Worm (Caenorhabditis elegans): Measurements from ENCODE around the gene T04F8.7.

DNA sequence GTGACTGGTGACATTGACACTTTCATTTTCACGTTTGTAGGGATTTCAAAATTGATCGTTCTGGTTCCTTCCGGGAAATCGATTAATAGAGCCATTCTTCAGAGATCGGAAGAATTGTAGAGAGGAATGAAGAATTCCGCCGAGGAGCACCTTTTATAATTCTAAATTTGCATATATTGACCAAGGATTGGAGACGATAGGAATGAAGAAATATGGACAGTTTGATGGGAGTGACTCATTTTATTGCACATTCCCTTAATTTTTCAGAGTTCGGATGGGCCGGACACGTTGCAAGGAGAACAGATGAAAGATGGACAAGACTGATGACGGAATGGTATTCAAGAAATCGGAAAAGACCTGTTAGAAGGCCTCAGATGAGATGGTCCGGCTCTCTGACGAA, 19.5 kb upstream of the T04F8.7 start, which contains the start of gene C44C10.15:
- TF ChIP-seq flh-1 (GFP tag; optimal IDR thresholded peaks at IDR 0.05): no peak
- no peak for TF ChIP-seq unc-62 (GFP tag; optimal IDR thresholded peaks at IDR 0.05)
- no peak for TF ChIP-seq drap-1 (GFP tag; optimal IDR thresholded peaks at IDR 0.05)
- no peak for TF ChIP-seq nhr-76 (tag; optimal IDR thresholded peaks at IDR 0.05)
- TF ChIP-seq elt-1 (tag; optimal IDR thresholded peaks at IDR 0.05; ENCODE audit: borderline replicate concordance, insufficient read depth): no peak
- TF ChIP-seq ces-1 (GFP tag; optimal IDR thresholded peaks at IDR 0.05): no peak
- no peak for TF ChIP-seq nhr-237 (tag; optimal IDR thresholded peaks at IDR 0.05)
- TF ChIP-seq nhr-12 (tag; optimal IDR thresholded peaks at IDR 0.05): no peak
- TF ChIP-seq lin-13 (tag; optimal IDR thresholded peaks at IDR 0.05): no peak
- TF ChIP-seq unc-39 (tag; optimal IDR thresholded peaks at IDR 0.05): no peak
- TF ChIP-seq lsy-2 (tag; optimal IDR thresholded peaks at IDR 0.05): no peak
